Fruit fly (Drosophila melanogaster) whole organism, embryonic: ENCODE measurements around the gene CG7551.

Experiments used
- Asciz ChIP-seq: fragments of 200-800 bp; sonication (Bioruptor generic); optimal IDR thresholded peaks from 2 replicates; lab custom pipeline; 2017; ENCODE audit warnings: missing biosample characterization, mild to moderate bottlenecking, missing genetic modification characterization, missing genetic modification reagents
- Atf-2 ChIP-seq: fragments of 200-800 bp; sonication (Bioruptor generic); optimal IDR thresholded peaks from 2 replicates; lab custom pipeline; 2016; ENCODE audit warnings: missing biosample characterization, missing genetic modification characterization
- Blimp-1 ChIP-seq: fragments of 200-800 bp; sonication (Bioruptor generic); optimal IDR thresholded peaks from 3 replicates; lab custom pipeline; 2018; ENCODE audit warnings: missing biosample characterization, missing genetic modification characterization, mild to moderate bottlenecking, moderate library complexity, missing genetic modification reagents
- Bteb2 ChIP-seq: fragments of 200-800 bp; sonication (Bioruptor generic); optimal IDR thresholded peaks from 2 replicates; lab custom pipeline; 2016; ENCODE audit warnings: missing biosample characterization, missing genetic modification characterization
- C15 ChIP-seq: fragments of 200-800 bp; sonication (Bioruptor generic); IDR thresholded peaks from 3 replicates; pipeline ENCODE4 v1.3.6; 2022; ENCODE audit warnings: missing biosample characterization, missing genetic modification characterization
- CG10431 ChIP-seq: fragments of 200-800 bp; sonication (Bioruptor generic); optimal IDR thresholded peaks from 3 replicates; lab custom pipeline; 2018; ENCODE audit warnings: missing biosample characterization, mild to moderate bottlenecking, missing genetic modification characterization
- CG11695 ChIP-seq: fragments of 200-800 bp; sonication (Bioruptor generic); IDR thresholded peaks from 3 replicates; pipeline ENCODE4 v1.3.6; 2022; ENCODE audit warnings: missing biosample characterization, missing genetic modification characterization
- CG12659 ChIP-seq: fragments of 200-800 bp; sonication (Bioruptor generic); optimal IDR thresholded peaks from 3 replicates; lab custom pipeline; 2017; ENCODE audit warnings: mild to moderate bottlenecking, missing biosample characterization, missing genetic modification reagents, missing genetic modification characterization
- CG13424 ChIP-seq: fragments of 200-800 bp; sonication (Bioruptor generic); optimal IDR thresholded peaks from 2 replicates; lab custom pipeline; 2019; ENCODE audit warnings: missing biosample characterization, mild to moderate bottlenecking, missing genetic modification characterization, moderate library complexity
- CG14014 ChIP-seq: fragments of 200-800 bp; sonication (Bioruptor generic); IDR thresholded peaks from 2 replicates; pipeline ENCODE4 v1.3.6; 2022; ENCODE audit warnings: missing biosample characterization, missing genetic modification characterization
- CG1529 ChIP-seq: fragments of 200-800 bp; sonication (Bioruptor generic); optimal IDR thresholded peaks from 3 replicates; lab custom pipeline; 2018; ENCODE audit warnings: missing biosample characterization, missing genetic modification characterization
- CG16815 ChIP-seq: fragments of 200-800 bp; sonication (Bioruptor generic); optimal IDR thresholded peaks from 3 replicates; lab custom pipeline; 2017; ENCODE audit warnings: missing biosample characterization, mild to moderate bottlenecking, missing genetic modification characterization
- CG17829 ChIP-seq: fragments of 200-800 bp; optimal IDR thresholded peaks from 2 replicates; lab custom pipeline; 2019; ENCODE audit warnings: missing biosample characterization, mild to moderate bottlenecking, missing genetic modification characterization, moderate library complexity
- CG2678 ChIP-seq: fragments of 200-800 bp; sonication (Bioruptor generic); optimal IDR thresholded peaks from 3 replicates; lab custom pipeline; 2019; ENCODE audit warnings: missing biosample characterization, mild to moderate bottlenecking, missing genetic modification characterization, moderate library complexity
- CG2875 ChIP-seq: fragments of 200-800 bp; sonication (Bioruptor generic); optimal IDR thresholded peaks from 2 replicates; lab custom pipeline; 2017; ENCODE audit warnings: missing biosample characterization, mild to moderate bottlenecking, missing genetic modification characterization, missing genetic modification reagents
- CG3065 ChIP-seq: fragments of 200-800 bp; sonication (Bioruptor generic); optimal IDR thresholded peaks from 2 replicates; lab custom pipeline; 2016; ENCODE audit warnings: missing biosample characterization, missing genetic modification characterization
- CG3163 ChIP-seq: fragments of 200-800 bp; sonication (Bioruptor generic); optimal IDR thresholded peaks from 3 replicates; lab custom pipeline; 2016; ENCODE audit warnings: missing biosample characterization, missing genetic modification characterization
- CG32532 ChIP-seq: fragments of 200-800 bp; sonication (Bioruptor generic); IDR thresholded peaks from 2 replicates; pipeline ENCODE4 v1.3.6; 2022; ENCODE audit warnings: missing biosample characterization, missing genetic modification characterization
- CG34224 ChIP-seq: fragments of 200-800 bp; sonication (Bioruptor generic); IDR thresholded peaks from 3 replicates; pipeline ENCODE4 v1.3.6; 2022; ENCODE audit warnings: missing biosample characterization, missing genetic modification characterization; ENCODE audit not compliant: partially characterized antibody
- CG4424 ChIP-seq: fragments of 200-800 bp; sonication (Bioruptor generic); optimal IDR thresholded peaks from 3 replicates; lab custom pipeline; 2016; ENCODE audit warnings: missing biosample characterization, missing genetic modification characterization
- CG5953 ChIP-seq: fragments of 200-800 bp; sonication (Bioruptor generic); IDR thresholded peaks from 2 replicates; pipeline ENCODE4 v1.3.6; 2022; ENCODE audit warnings: missing biosample characterization, missing genetic modification characterization
- CG7556 ChIP-seq: fragments of 200-800 bp; sonication (Bioruptor generic); optimal IDR thresholded peaks from 2 replicates; lab custom pipeline; 2017; ENCODE audit warnings: missing biosample characterization, mild to moderate bottlenecking, missing genetic modification characterization
- CG7928 ChIP-seq: fragments of 200-800 bp; sonication (Bioruptor generic); optimal IDR thresholded peaks from 2 replicates; lab custom pipeline; 2017; ENCODE audit warnings: missing biosample characterization, mild to moderate bottlenecking, missing genetic modification characterization
- CG8765 ChIP-seq: fragments of 200-800 bp; sonication (Bioruptor generic); IDR thresholded peaks from 2 replicates; pipeline ENCODE4 v1.3.6; 2022; ENCODE audit warnings: missing biosample characterization, missing genetic modification characterization
- GATAe ChIP-seq: fragments of 200-800 bp; sonication (Bioruptor generic); conservative IDR thresholded peaks from 2 replicates; pipeline ENCODE4 v1.3.6; 2022; ENCODE audit warnings: missing biosample characterization, missing genetic modification characterization
- HLH3B ChIP-seq: fragments of 200-800 bp; sonication (Bioruptor generic); IDR thresholded peaks from 2 replicates; pipeline ENCODE4 v1.3.6; 2022; ENCODE audit warnings: missing biosample characterization, missing genetic modification characterization
- HLHmδ ChIP-seq: fragments of 200-800 bp; sonication (Bioruptor generic); optimal IDR thresholded peaks from 2 replicates; lab custom pipeline; 2018; ENCODE audit warnings: missing biosample characterization, mild to moderate bottlenecking, missing genetic modification characterization, moderate library complexity
- Jarid2 ChIP-seq: fragments of 200-800 bp; sonication (Bioruptor generic); optimal IDR thresholded peaks from 3 replicates; lab custom pipeline; 2017; ENCODE audit warnings: mild to moderate bottlenecking, missing biosample characterization, missing genetic modification reagents, missing genetic modification characterization
- Kr ChIP-seq: fragments of 200-800 bp; sonication (Bioruptor generic); optimal IDR thresholded peaks from 2 replicates; lab custom pipeline; 2017; ENCODE audit warnings: missing biosample characterization, mild to moderate bottlenecking, missing genetic modification characterization
- Lhr ChIP-seq: fragments of 200-800 bp; sonication (Bioruptor generic); optimal IDR thresholded peaks from 3 replicates; lab custom pipeline; 2017; ENCODE audit warnings: mild to moderate bottlenecking, missing biosample characterization, missing genetic modification reagents, missing genetic modification characterization
- Ptx1 ChIP-seq: fragments of 200-800 bp; sonication (Bioruptor generic); IDR thresholded peaks from 2 replicates; pipeline ENCODE4 v1.3.6; 2022; ENCODE audit warnings: missing biosample characterization, missing genetic modification characterization
- Rfx ChIP-seq: fragments of 200-800 bp; sonication (Bioruptor generic); IDR thresholded peaks from 2 replicates; pipeline ENCODE4 v1.3.6; 2022; ENCODE audit warnings: missing biosample characterization, missing genetic modification characterization
- Rx ChIP-seq: fragments of 200-800 bp; sonication (Bioruptor generic); IDR thresholded peaks from 2 replicates; pipeline ENCODE4 v1.3.6; 2022; ENCODE audit warnings: missing biosample characterization, missing genetic modification characterization
- Six4 ChIP-seq: fragments of 200-800 bp; sonication (Bioruptor generic); optimal IDR thresholded peaks from 2 replicates; lab custom pipeline; 2016; ENCODE audit warnings: missing biosample characterization, missing genetic modification characterization
- Sry-δ ChIP-seq: fragments of 200-800 bp; sonication (Bioruptor generic); optimal IDR thresholded peaks from 2 replicates; lab custom pipeline; 2016; ENCODE audit warnings: missing biosample characterization, missing genetic modification characterization
- Trl ChIP-seq, 3 experiments: fragments of >200 bp in 2 of 3; fragments of 200-800 bp in 1 of 3; sonication (Bioruptor generic) in 1 of 3; optimal IDR thresholded peaks; 2 replicates in 1 of 3; 3 replicates in 2 of 3; lab custom pipeline; 2016 to 2017; ENCODE audit warnings: missing biosample characterization in 1 of 3, missing genetic modification characterization in 1 of 3
- abd-A ChIP-seq: fragments of 200-800 bp; sonication (Bioruptor generic); optimal IDR thresholded peaks from 3 replicates; lab custom pipeline; 2019; ENCODE audit warnings: missing biosample characterization, mild to moderate bottlenecking, missing genetic modification characterization, moderate library complexity
- cwo ChIP-seq: fragments of 200-800 bp; sonication (Bioruptor generic); optimal IDR thresholded peaks from 3 replicates; lab custom pipeline; 2017; ENCODE audit warnings: missing biosample characterization, missing genetic modification characterization, mild to moderate bottlenecking, moderate library complexity, missing genetic modification reagents
- dpn ChIP-seq, 2 experiments: fragments of 200-800 bp; sonication (Bioruptor generic); optimal IDR thresholded peaks; 3 replicates each; lab custom pipeline; 2016; ENCODE audit warnings: missing biosample characterization in 2 of 2, missing genetic modification characterization in 2 of 2
- knrl ChIP-seq: fragments of 200-800 bp; sonication (Bioruptor generic); IDR thresholded peaks from 3 replicates; pipeline ENCODE4 v1.3.6; 2022; ENCODE audit warnings: missing biosample characterization, missing genetic modification characterization; ENCODE audit not compliant: partially characterized antibody
- org-1 ChIP-seq: fragments of 200-800 bp; sonication (Bioruptor generic); optimal IDR thresholded peaks from 2 replicates; lab custom pipeline; 2017; ENCODE audit warnings: missing biosample characterization, missing genetic modification characterization
- ranshi ChIP-seq: fragments of 200-800 bp; sonication (Bioruptor generic); IDR thresholded peaks from 2 replicates; pipeline ENCODE4 v1.3.6; 2022; ENCODE audit warnings: missing biosample characterization, missing genetic modification characterization
- row ChIP-seq: fragments of 200-800 bp; sonication (Bioruptor generic); IDR thresholded peaks from 3 replicates; pipeline ENCODE4 v1.3.6; 2022; ENCODE audit warnings: missing biosample characterization, missing genetic modification characterization
- seq ChIP-seq: fragments of 200-800 bp; sonication (Bioruptor generic); IDR thresholded peaks from 2 replicates; pipeline ENCODE4 v1.3.6; 2022; ENCODE audit warnings: missing biosample characterization, missing genetic modification characterization
- slp2 ChIP-seq: fragments of 200-800 bp; sonication (Bioruptor generic); optimal IDR thresholded peaks from 2 replicates; lab custom pipeline; 2016; ENCODE audit warnings: missing biosample characterization, missing genetic modification characterization
- stc ChIP-seq: fragments of 200-800 bp; sonication (Bioruptor generic); IDR thresholded peaks from 2 replicates; pipeline ENCODE4 v1.3.6; 2022; ENCODE audit warnings: missing biosample characterization, missing genetic modification characterization
- tin ChIP-seq: fragments of 200-800 bp; sonication (Bioruptor generic); optimal IDR thresholded peaks from 3 replicates; lab custom pipeline; 2016; ENCODE audit warnings: missing biosample characterization, missing genetic modification characterization
- toy ChIP-seq: fragments of 200-800 bp; sonication (Bioruptor generic); IDR thresholded peaks from 2 replicates; pipeline ENCODE4 v1.3.6; 2022; ENCODE audit warnings: missing biosample characterization, missing genetic modification characterization
- vfl ChIP-seq: fragments of 200-800 bp; sonication (Bioruptor generic); optimal IDR thresholded peaks from 2 replicates; lab custom pipeline; 2016; ENCODE audit warnings: missing biosample characterization, missing genetic modification characterization
- wdn ChIP-seq: fragments of 200-800 bp; sonication (Bioruptor generic); IDR thresholded peaks from 2 replicates; pipeline ENCODE4 v1.3.6; 2022; ENCODE audit warnings: missing biosample characterization, missing genetic modification characterization

Gene CG7551

DNA sequence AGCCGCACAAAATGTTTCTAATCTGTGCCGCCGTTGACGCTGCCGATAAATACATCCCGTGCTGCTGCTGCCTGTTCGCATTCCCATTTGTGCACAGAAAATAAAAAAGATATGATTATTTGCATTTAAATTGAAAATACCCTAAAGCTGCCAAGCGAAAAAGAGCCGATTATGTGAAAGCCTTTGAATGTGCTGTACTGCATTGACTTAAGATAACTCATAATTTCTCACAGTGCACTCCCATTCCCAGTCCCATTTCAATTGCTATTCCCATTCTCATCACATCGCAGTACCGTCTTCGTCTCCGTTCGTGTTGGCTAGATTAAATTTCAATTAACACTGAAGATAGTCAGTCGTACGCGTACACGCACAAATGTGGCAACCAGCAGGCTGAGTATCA, 9.4 kb upstream of the CG7551 start (continued):
- TF ChIP-seq CG4424 (GFP tag; lab: Kevin White, UChicago) (peak; percentile 34), CG13424 (tag; lab: Kevin White, UChicago) (peak; percentile 36), GATAe (no peak), Blimp-1 (GFP tag; lab: Kevin White, UChicago) (peak; percentile 66), Jarid2 (no peak), CG11695 (GFP tag; lab: Robert Waterston, UW) (peak; percentile 35; the same call in 1 of the 3 replicates), CG7556 (GFP tag; lab: Kevin White, UChicago) (peak; percentile 20), wdn (peak; percentile 55; the same call in 1 of the 2 replicates), slp2 (GFP tag; lab: Kevin White, UChicago) (peak; percentile 54), dpn (GFP tag; optimal IDR thresholded peaks at IDR 0.05; lab: Kevin White, UChicago) (peak; percentile 32 to 44), stc (GFP tag; lab: Robert Waterston, UW) (0 out of 2 replicates have a peak, but pooled peaks have one; percentile 21), CG34224 (GFP tag; lab: Robert Waterston, UW) (no peak), CG3163 (GFP tag; lab: Kevin White, UChicago) (no peak), Trl (optimal IDR thresholded peaks at IDR 0.05; lab: Kevin White, UChicago) (no peak), Trl (GFP tag; optimal IDR thresholded peaks at IDR 0.05; lab: Kevin White, UChicago) (peak; percentile 63), vfl (GFP tag; lab: Kevin White, UChicago) (no peak), Rx (GFP tag; lab: Robert Waterston, UW) (peak; percentile 26; the same call in 1 of the 2 replicates), Bteb2 (no peak), CG14014 (GFP tag; lab: Robert Waterston, UW) (peak; percentile 71), Sry-δ (peak; percentile 41), Asciz (peak; percentile 30), tin (GFP tag; lab: Kevin White, UChicago) (peak; percentile 64), CG32532 (GFP tag; lab: Robert Waterston, UW) (peak; percentile 50; the same call in 1 of the 2 replicates), knrl (no peak), CG5953 (GFP tag; lab: Robert Waterston, UW) (0 out of 2 replicates have a peak, but pooled peaks have one; percentile 49), Atf-2 (peak; percentile 42), CG12659 (GFP tag; lab: Kevin White, UChicago) (peak; percentile 28), CG17829 (peak; percentile 32), CG7928 (GFP tag; lab: Kevin White, UChicago) (no peak), row (GFP tag; lab: Robert Waterston, UW) (peak; percentile 77), CG1529 (GFP tag; lab: Kevin White, UChicago) (peak; percentile 5), Six4 (GFP tag; lab: Kevin White, UChicago) (peak; percentile 20), CG8765 (GFP tag; lab: Robert Waterston, UW) (0 out of 2 replicates have a peak, but pooled peaks have one; percentile 28), CG2678 (peak; percentile 55), HLHmδ (GFP tag; lab: Kevin White, UChicago) (no peak), Rfx (GFP tag; lab: Robert Waterston, UW) (peak; percentile 69), CG10431 (GFP tag; lab: Kevin White, UChicago) (no peak), C15 (GFP tag; lab: Robert Waterston, UW) (no peak), cwo (GFP tag; lab: Kevin White, UChicago) (peak; percentile 37), CG2875 (GFP tag; lab: Kevin White, UChicago) (no peak), CG16815 (peak; percentile 31), CG3065 (no peak), seq (GFP tag; lab: Robert Waterston, UW) (0 out of 2 replicates have a peak, but pooled peaks have one; percentile 29), Lhr (GFP tag; lab: Kevin White, UChicago) (no peak), abd-A (tag; lab: Kevin White, UChicago) (no peak), Ptx1 (GFP tag; lab: Robert Waterston, UW) (peak; percentile 59), toy (no peak), Kr (GFP tag; lab: Kevin White, UChicago) (no peak), ranshi (GFP tag; lab: Robert Waterston, UW) (peak; percentile 57; the same call in 1 of the 2 replicates), org-1 (GFP tag; lab: Kevin White, UChicago) (peak; percentile 9), HLH3B (GFP tag; lab: Robert Waterston, UW) (peak; percentile 71)
